Fruit fly (Drosophila melanogaster) whole organism, adult: Measurements from ENCODE around the gene tank.
A peak's percentile ranks its signal among the peaks of the same experiment; 100 is the strongest.

Experiments used
- cic ChIP-seq: fragments of 200-800 bp; sonication (Bioruptor generic); optimal IDR thresholded peaks from 2 replicates; lab custom pipeline; 2017; ENCODE audit warnings: missing biosample characterization, mild to moderate bottlenecking, missing genetic modification characterization, moderate library complexity
- kay ChIP-seq: fragments of 200-800 bp; sonication (Bioruptor generic); peaks from one replicate; lab custom pipeline; 2016; ENCODE audit warnings: missing biosample characterization, missing genetic modification characterization, borderline replicate concordance
- ovo ChIP-seq: fragments of 200-800 bp; sonication (Bioruptor generic); optimal IDR thresholded peaks from 2 replicates; lab custom pipeline; 2016; ENCODE audit warnings: missing biosample characterization, missing genetic modification characterization

DNA sequence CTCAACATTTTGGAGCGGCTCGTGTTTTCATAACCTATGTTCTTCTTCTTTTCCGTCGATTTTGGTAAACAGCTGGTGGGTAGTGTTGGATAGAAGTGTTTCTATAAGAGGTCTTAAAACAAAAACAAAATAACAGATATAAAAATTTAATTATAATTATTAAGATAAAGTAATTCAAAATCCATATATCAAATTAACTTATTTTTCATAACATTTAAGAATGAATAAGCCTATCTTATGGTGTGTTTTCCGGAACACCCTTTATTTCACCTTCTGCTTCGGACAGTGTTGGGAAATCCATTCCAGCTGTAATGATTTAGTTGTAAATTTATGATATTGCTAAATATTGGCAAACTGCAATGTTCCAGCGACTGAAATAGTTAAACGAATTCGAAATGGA lies 12.6 kb upstream of the tank start, which contains the start of the genes mRpS2 and Mon1:
- peak; percentile 72 for TF ChIP-seq ovo (GFP tag; lab: Kevin White, UChicago)
- peak; percentile 38 for TF ChIP-seq cic
- TF ChIP-seq kay (GFP tag; lab: Kevin White, UChicago) = no peak
